Fruit fly (Drosophila melanogaster) whole organism, embryonic: Measurements from ENCODE around the gene CG8300.

Experiments
- Abd-B ChIP-seq: fragments of 200-800 bp; sonication (Bioruptor generic); optimal IDR thresholded peaks from 2 replicates; lab custom pipeline; 2018; ENCODE audit warnings: missing biosample characterization, mild to moderate bottlenecking, missing genetic modification characterization, moderate library complexity
- Ada2b ChIP-seq: fragments of 200-800 bp; sonication (Bioruptor generic); IDR thresholded peaks from 2 replicates; pipeline ENCODE4 v1.3.6; 2022; ENCODE audit warnings: missing biosample characterization, missing genetic modification characterization
- Adf1 ChIP-seq: fragments of 200-800 bp; sonication (Bioruptor generic); IDR thresholded peaks from 2 replicates; pipeline ENCODE4 v1.3.6; 2022; ENCODE audit warnings: missing biosample characterization, missing genetic modification characterization
- Bgb ChIP-seq: fragments of 200-800 bp; sonication (Bioruptor generic); IDR thresholded peaks from 2 replicates; pipeline ENCODE4 v1.3.6; 2022; ENCODE audit warnings: missing biosample characterization, missing genetic modification characterization; ENCODE audit not compliant: partially characterized antibody
- CG10274 ChIP-seq: fragments of 200-800 bp; sonication (Bioruptor generic); optimal IDR thresholded peaks from 3 replicates; lab custom pipeline; 2017; ENCODE audit warnings: missing biosample characterization, mild to moderate bottlenecking, missing genetic modification characterization
- CG11695 ChIP-seq: fragments of 200-800 bp; sonication (Bioruptor generic); IDR thresholded peaks from 3 replicates; pipeline ENCODE4 v1.3.6; 2022; ENCODE audit warnings: missing biosample characterization, missing genetic modification characterization
- CG12104 ChIP-seq: fragments of 200-800 bp; sonication (Bioruptor generic); optimal IDR thresholded peaks from 3 replicates; lab custom pipeline; 2016; ENCODE audit warnings: missing biosample characterization, missing genetic modification characterization
- CG15696 ChIP-seq: fragments of 200-800 bp; sonication (Bioruptor generic); optimal IDR thresholded peaks from 2 replicates; lab custom pipeline; 2019; ENCODE audit warnings: missing biosample characterization, mild to moderate bottlenecking, missing genetic modification characterization, moderate library complexity
- CG17802 ChIP-seq: fragments of 200-800 bp; sonication (Bioruptor generic); optimal IDR thresholded peaks from 2 replicates; lab custom pipeline; 2018; ENCODE audit warnings: missing biosample characterization, mild to moderate bottlenecking, missing genetic modification characterization, moderate library complexity
- CG1792 ChIP-seq: fragments of 200-800 bp; sonication (Bioruptor generic); optimal IDR thresholded peaks from 2 replicates; lab custom pipeline; 2016; ENCODE audit warnings: missing biosample characterization, missing genetic modification characterization
- CG4360 ChIP-seq: fragments of 200-800 bp; sonication (Bioruptor generic); IDR thresholded peaks from 2 replicates; pipeline ENCODE4 v1.3.6; 2022; ENCODE audit warnings: missing biosample characterization, missing genetic modification characterization
- CG6765 ChIP-seq: fragments of 200-800 bp; sonication (Bioruptor generic); optimal IDR thresholded peaks from 3 replicates; lab custom pipeline; 2017; ENCODE audit warnings: missing biosample characterization, mild to moderate bottlenecking, missing genetic modification characterization
- CG7745 ChIP-seq: fragments of 200-800 bp; sonication (Bioruptor generic); optimal IDR thresholded peaks from 2 replicates; lab custom pipeline; 2018; ENCODE audit warnings: missing biosample characterization, mild to moderate bottlenecking, missing genetic modification characterization, moderate library complexity
- CG7963 ChIP-seq: fragments of 200-800 bp; sonication (Bioruptor generic); IDR thresholded peaks from 3 replicates; pipeline ENCODE4 v1.3.6; 2022; ENCODE audit warnings: missing biosample characterization, missing genetic modification characterization; ENCODE audit not compliant: partially characterized antibody
- CG8281 ChIP-seq: fragments of 200-800 bp; sonication (Bioruptor generic); optimal IDR thresholded peaks from 2 replicates; lab custom pipeline; 2018; ENCODE audit warnings: missing biosample characterization, mild to moderate bottlenecking, missing genetic modification characterization, moderate library complexity
- CG9727 ChIP-seq: fragments of 200-800 bp; sonication (Bioruptor generic); optimal IDR thresholded peaks from 3 replicates; lab custom pipeline; 2017; ENCODE audit warnings: missing biosample characterization, mild to moderate bottlenecking, missing genetic modification characterization
- Ets65A ChIP-seq: fragments of 200-800 bp; sonication (Bioruptor generic); peaks from one replicate; lab custom pipeline; 2016; ENCODE audit warnings: missing biosample characterization, missing genetic modification characterization
- Max ChIP-seq: fragments of 200-800 bp; sonication (Bioruptor generic); optimal IDR thresholded peaks from 2 replicates; lab custom pipeline; 2016; ENCODE audit warnings: missing biosample characterization, mild to moderate bottlenecking, missing genetic modification characterization
- Nf-YA ChIP-seq: fragments of 200-800 bp; sonication (Bioruptor generic); IDR thresholded peaks from 2 replicates; pipeline ENCODE4 v1.3.6; 2022; ENCODE audit warnings: missing biosample characterization, missing genetic modification characterization
- Oaz ChIP-seq: fragments of 200-800 bp; sonication (Bioruptor generic); IDR thresholded peaks from 2 replicates; pipeline ENCODE4 v1.3.6; 2022; ENCODE audit warnings: missing biosample characterization, missing genetic modification characterization
- Opbp ChIP-seq: fragments of 200-800 bp; sonication (Bioruptor generic); IDR thresholded peaks from 3 replicates; pipeline ENCODE4 v1.3.6; 2022; ENCODE audit warnings: missing biosample characterization, missing genetic modification characterization; ENCODE audit not compliant: partially characterized antibody
- Rfx ChIP-seq: fragments of 200-800 bp; sonication (Bioruptor generic); IDR thresholded peaks from 2 replicates; pipeline ENCODE4 v1.3.6; 2022; ENCODE audit warnings: missing biosample characterization, missing genetic modification characterization
- Scr ChIP-seq: fragments of 200-800 bp; sonication (Bioruptor generic); IDR thresholded peaks from 2 replicates; pipeline ENCODE4 v1.3.6; 2022; ENCODE audit warnings: missing biosample characterization, missing genetic modification characterization; ENCODE audit not compliant: partially characterized antibody
- Sox102F ChIP-seq: fragments of 200-800 bp; sonication (Bioruptor generic); optimal IDR thresholded peaks from 2 replicates; lab custom pipeline; 2018; ENCODE audit warnings: missing biosample characterization, mild to moderate bottlenecking, missing genetic modification characterization, moderate library complexity
- YL-1 ChIP-seq: fragments of 200-800 bp; sonication (Bioruptor generic); optimal IDR thresholded peaks from 3 replicates; lab custom pipeline; 2017; ENCODE audit warnings: missing biosample characterization, mild to moderate bottlenecking, missing genetic modification characterization
- amos ChIP-seq: fragments of 200-800 bp; sonication (Bioruptor generic); IDR thresholded peaks from 2 replicates; pipeline ENCODE4 v1.3.6; 2022; ENCODE audit warnings: missing biosample characterization, missing genetic modification characterization; ENCODE audit not compliant: partially characterized antibody
- ato ChIP-seq: fragments of 200-800 bp; sonication (Bioruptor generic); IDR thresholded peaks from 2 replicates; pipeline ENCODE4 v1.3.6; 2022; ENCODE audit warnings: missing biosample characterization, missing genetic modification characterization; ENCODE audit not compliant: partially characterized antibody
- crol ChIP-seq: fragments of 200-800 bp; sonication (Bioruptor generic); IDR thresholded peaks from 2 replicates; pipeline ENCODE4 v1.3.6; 2022; ENCODE audit warnings: missing biosample characterization, missing genetic modification characterization
- da ChIP-seq: fragments of 200-800 bp; sonication (Bioruptor generic); optimal IDR thresholded peaks from 2 replicates; lab custom pipeline; 2016; ENCODE audit warnings: missing biosample characterization, missing genetic modification characterization
- eyg ChIP-seq: fragments of 200-800 bp; sonication (Bioruptor generic); optimal IDR thresholded peaks from 3 replicates; lab custom pipeline; 2016; ENCODE audit warnings: missing biosample characterization, missing genetic modification characterization
- fd102C ChIP-seq: fragments of 200-800 bp; sonication (Bioruptor generic); optimal IDR thresholded peaks from 2 replicates; lab custom pipeline; 2018; ENCODE audit warnings: missing biosample characterization, mild to moderate bottlenecking, missing genetic modification characterization, moderate library complexity
- fru ChIP-seq: fragments of >200 bp; optimal IDR thresholded peaks from 2 replicates; lab custom pipeline; 2017
- ftz-f1 ChIP-seq: fragments of 200-800 bp; sonication (Bioruptor generic); optimal IDR thresholded peaks from 2 replicates; lab custom pipeline; 2016; ENCODE audit warnings: missing biosample characterization, missing genetic modification characterization
- hb ChIP-seq: fragments of 200-800 bp; sonication (Bioruptor generic); IDR thresholded peaks from 3 replicates; pipeline ENCODE4 v1.3.6; 2022; ENCODE audit warnings: missing biosample characterization, missing genetic modification characterization; ENCODE audit not compliant: partially characterized antibody
- kay ChIP-seq: fragments of 200-800 bp; sonication (Bioruptor generic); optimal IDR thresholded peaks from 2 replicates; lab custom pipeline; 2016; ENCODE audit warnings: missing biosample characterization, missing genetic modification characterization
- mld ChIP-seq: fragments of 200-800 bp; sonication (Bioruptor generic); IDR thresholded peaks from 3 replicates; pipeline ENCODE4 v1.3.6; 2022; ENCODE audit warnings: missing biosample characterization, missing genetic modification characterization; ENCODE audit not compliant: partially characterized antibody
- onecut ChIP-seq: fragments of 200-800 bp; sonication (Bioruptor generic); IDR thresholded peaks from 2 replicates; pipeline ENCODE4 v1.3.6; 2022; ENCODE audit warnings: missing biosample characterization, missing genetic modification characterization
- peb ChIP-seq: fragments of 200-800 bp; sonication (Bioruptor generic); IDR thresholded peaks from 2 replicates; pipeline ENCODE4 v1.3.6; 2022; ENCODE audit warnings: missing biosample characterization, missing genetic modification characterization
- row ChIP-seq: fragments of 200-800 bp; sonication (Bioruptor generic); IDR thresholded peaks from 3 replicates; pipeline ENCODE4 v1.3.6; 2022; ENCODE audit warnings: missing biosample characterization, missing genetic modification characterization
- run ChIP-seq: fragments of 200-800 bp; sonication (Bioruptor generic); optimal IDR thresholded peaks from 3 replicates; lab custom pipeline; 2018; ENCODE audit warnings: missing biosample characterization, mild to moderate bottlenecking, missing genetic modification characterization
- seq ChIP-seq: fragments of 200-800 bp; sonication (Bioruptor generic); IDR thresholded peaks from 2 replicates; pipeline ENCODE4 v1.3.6; 2022; ENCODE audit warnings: missing biosample characterization, missing genetic modification characterization
- slbo ChIP-seq: fragments of 200-800 bp; sonication (Bioruptor generic); IDR thresholded peaks from 2 replicates; pipeline ENCODE4 v1.3.6; 2022; ENCODE audit warnings: missing biosample characterization, missing genetic modification characterization
- sug ChIP-seq: fragments of 200-800 bp; optimal IDR thresholded peaks from 2 replicates; lab custom pipeline; 2019; ENCODE audit warnings: missing biosample characterization, mild to moderate bottlenecking, missing genetic modification characterization, moderate library complexity
- tap ChIP-seq: fragments of 200-800 bp; optimal IDR thresholded peaks from 3 replicates; lab custom pipeline; 2019; ENCODE audit warnings: missing biosample characterization, mild to moderate bottlenecking, missing genetic modification characterization, moderate library complexity
- tna ChIP-seq: fragments of 200-800 bp; sonication (Bioruptor generic); IDR thresholded peaks from 2 replicates; pipeline ENCODE4 v1.3.6; 2022; ENCODE audit warnings: missing biosample characterization, missing genetic modification characterization; ENCODE audit not compliant: partially characterized antibody
- tup ChIP-seq: fragments of 200-800 bp; sonication (Bioruptor generic); optimal IDR thresholded peaks from 2 replicates; lab custom pipeline; 2016; ENCODE audit warnings: missing biosample characterization, mild to moderate bottlenecking, missing genetic modification characterization, moderate library complexity
- vnd ChIP-seq: fragments of 200-800 bp; sonication (Bioruptor generic); IDR thresholded peaks from 3 replicates; pipeline ENCODE4 v1.3.6; 2022; ENCODE audit warnings: missing biosample characterization, missing genetic modification characterization; ENCODE audit not compliant: partially characterized antibody
- wor ChIP-seq: fragments of 200-800 bp; sonication (Bioruptor generic); IDR thresholded peaks from 2 replicates; pipeline ENCODE4 v1.3.6; 2022; ENCODE audit warnings: missing biosample characterization, missing genetic modification characterization

Gene CG8300

DNA sequence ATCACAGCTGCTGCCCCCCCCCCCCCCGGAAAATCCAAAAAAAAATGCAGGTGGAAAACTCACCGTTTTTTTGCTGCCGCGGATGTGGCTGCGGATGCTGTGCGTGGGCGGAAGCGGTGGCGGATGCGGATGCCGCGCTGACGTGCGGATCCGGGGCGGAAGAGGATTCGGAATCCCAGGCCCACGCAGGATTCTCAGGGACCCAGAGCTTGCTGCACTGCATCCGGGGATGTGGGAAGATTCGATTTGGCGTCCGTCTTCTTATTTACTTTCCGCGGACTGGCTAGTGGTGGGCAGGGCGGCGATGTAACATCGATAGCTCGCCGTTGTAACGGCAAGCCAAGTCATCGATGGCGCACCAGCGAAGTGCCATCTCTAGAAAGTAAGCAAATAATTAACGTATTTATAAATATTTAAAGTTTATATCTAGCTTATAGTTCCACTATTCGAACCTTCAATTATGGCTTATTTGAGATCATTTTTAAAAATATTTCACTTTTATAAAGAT, 2.6 kb upstream of the CG8300 start, which contains the start of gene CG4615 (continued):
- TF ChIP-seq tup (GFP tag; lab: Kevin White, UChicago) (no peak), CG1792 (GFP tag; lab: Kevin White, UChicago) (no peak), ato (GFP tag; lab: Robert Waterston, UW) (peak; percentile 82), seq (no peak), hb (GFP tag; lab: Robert Waterston, UW) (peak; percentile 68), CG7963 (GFP tag; lab: Robert Waterston, UW) (peak; percentile 74), Scr (GFP tag; lab: Robert Waterston, UW) (peak; percentile 89), CG17802 (tag; lab: Kevin White, UChicago) (no peak), CG15696 (tag; lab: Kevin White, UChicago) (no peak), CG4360 (no peak; the same call in 1 of the 2 replicates), slbo (GFP tag; lab: Robert Waterston, UW) (peak; percentile 75), Bgb (peak; percentile 95), Opbp (peak; percentile 92), peb (GFP tag; lab: Robert Waterston, UW) (peak; percentile 9; the same call in 1 of the 2 replicates), Ada2b (no peak), eyg (no peak), fru (lab: Kevin White, UChicago) (no peak), CG8281 (tag; lab: Kevin White, UChicago) (no peak), mld (peak; percentile 76; the same call in 2 of the 3 replicates), CG11695 (GFP tag; lab: Robert Waterston, UW) (no peak), Sox102F (no peak), tna (peak; percentile 83), YL-1 (GFP tag; lab: Kevin White, UChicago) (peak; percentile 30), vnd (GFP tag; lab: Robert Waterston, UW) (peak; percentile 77), sug (no peak), amos (peak; percentile 92), Rfx (peak; percentile 74)
- TF ChIP-seq, all 482 proteins: peak for 92

DNA sequence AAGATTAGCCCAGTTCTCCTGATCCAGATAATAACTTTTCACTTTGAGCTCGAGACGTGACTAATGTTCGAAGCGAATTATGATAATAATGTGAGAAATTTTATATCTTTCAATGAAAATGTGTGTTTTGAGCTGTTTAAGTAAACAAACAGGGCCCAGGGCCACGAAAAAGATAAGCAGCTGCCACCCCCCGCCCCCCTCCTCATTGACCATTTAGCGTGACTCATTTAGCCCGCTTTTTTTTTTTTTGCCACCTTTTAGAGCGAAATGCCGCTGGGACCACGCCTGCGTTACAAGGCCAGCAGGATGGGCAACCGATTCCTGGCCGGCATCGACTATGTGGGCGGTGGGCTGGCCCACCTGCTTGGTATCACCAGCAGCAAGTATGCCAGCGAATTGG, 848 bp downstream of the CG8300 start:
- TF ChIP-seq CG6765 (GFP tag; lab: Kevin White, UChicago) (no peak), crol (GFP tag; lab: Robert Waterston, UW) (peak; percentile 77), Adf1 (GFP tag; lab: Robert Waterston, UW) (no peak), ftz-f1 (GFP tag; lab: Kevin White, UChicago) (peak; percentile 11), Oaz (GFP tag; lab: Robert Waterston, UW) (no peak), kay (peak; percentile 51)

DNA sequence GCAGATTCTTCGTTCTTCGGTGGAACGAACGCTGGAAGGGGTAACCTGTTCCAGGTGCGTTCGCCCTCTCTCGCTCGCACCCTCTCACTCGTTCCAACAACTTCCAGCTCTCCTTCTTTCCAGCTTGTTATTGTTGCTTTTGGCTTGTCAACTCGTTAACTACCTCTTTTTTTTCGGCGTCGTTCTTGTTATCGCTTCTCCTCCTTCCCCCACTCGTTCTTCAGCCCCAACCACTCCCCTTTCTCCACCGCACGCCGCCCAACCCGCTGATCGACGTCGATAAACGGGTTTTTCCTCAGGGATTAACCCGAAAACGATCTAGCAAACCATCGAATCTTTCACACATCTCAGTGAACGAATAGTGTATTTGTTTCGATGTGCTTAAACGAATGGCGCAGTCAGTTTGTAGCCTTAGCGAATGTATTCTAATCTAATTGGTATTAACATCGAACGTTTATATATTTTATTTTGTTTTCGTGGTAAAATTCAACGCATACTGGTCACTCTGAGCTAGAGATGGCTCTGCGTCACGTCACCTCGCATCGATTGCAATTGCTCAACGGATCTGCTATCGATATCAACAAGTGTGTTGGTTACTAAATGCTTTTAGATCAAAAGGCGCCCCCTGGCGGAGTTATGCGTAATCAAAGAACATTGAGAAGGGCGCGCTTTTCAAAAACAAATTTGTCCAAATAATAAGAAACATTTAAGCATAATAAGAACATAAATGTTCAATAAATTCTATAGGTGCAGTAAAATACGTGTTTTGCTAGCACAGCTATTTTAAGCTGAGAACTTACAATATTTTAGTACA, 5.3 kb downstream of the CG8300 start, which contains the start of gene fz4:
Gene fz4 (minus strand): TSS at position 529 of the 814 bp plus-strand sequence.
- no peak for TF ChIP-seq CG7745 (tag; lab: Kevin White, UChicago)
- no peak for TF ChIP-seq run (tag; lab: Kevin White, UChicago)
- TF ChIP-seq tap (tag; lab: Kevin White, UChicago): no peak
- no peak for TF ChIP-seq CG9727 (GFP tag; lab: Kevin White, UChicago)
- TF ChIP-seq Nf-YA (GFP tag; lab: Robert Waterston, UW): no peak
- no peak for TF ChIP-seq wor (GFP tag; lab: Robert Waterston, UW)
- TF ChIP-seq mld: peak; percentile 69; the same call in 1 of the 3 replicates
- no peak for TF ChIP-seq Max (GFP tag; lab: Kevin White, UChicago)
- no peak for TF ChIP-seq da (GFP tag; lab: Kevin White, UChicago)
- TF ChIP-seq Abd-B (GFP tag; lab: Kevin White, UChicago): no peak
- TF ChIP-seq Ets65A (GFP tag; lab: Kevin White, UChicago): no peak
- TF ChIP-seq Opbp: peak; percentile 83
- TF ChIP-seq CG10274 (GFP tag; lab: Kevin White, UChicago): no peak
- no peak for TF ChIP-seq fd102C (GFP tag; lab: Kevin White, UChicago)
- no peak for TF ChIP-seq CG12104
- peak; percentile 46; the same call in 1 of the 3 replicates for TF ChIP-seq row (GFP tag; lab: Robert Waterston, UW)
- 0 out of 2 replicates have a peak, but pooled peaks have one; percentile 17 for TF ChIP-seq onecut (GFP tag; lab: Robert Waterston, UW)
